Worm (Caenorhabditis elegans) whole organism, young adult: Measurements from ENCODE around the gene D1053.4.

ENCODE experiments used
- C17E4.6 ChIP-seq: fragments of 200-800 bp; sonication (Bioruptor generic); IDR thresholded peaks from 2 replicates; pipeline ENCODE4 v1.3.6; 2022; ENCODE audit warnings: missing genetic modification reagents, missing genetic modification characterization, missing compliant biosample characterization
- D2030.7 ChIP-seq: fragments of 200-800 bp; sonication (Bioruptor generic); IDR thresholded peaks from 2 replicates; pipeline ENCODE4 v1.3.6; 2022; ENCODE audit warnings: missing genetic modification reagents, missing genetic modification characterization, missing compliant biosample characterization
- F22D6.2 ChIP-seq: sonication (generic microtip); optimal IDR thresholded peaks from 2 replicates; lab custom pipeline; 2016; ENCODE audit warnings: mild to moderate bottlenecking, missing genetic modification characterization, missing compliant biosample characterization
- F57C9.4 ChIP-seq: sonication (generic microtip); optimal IDR thresholded peaks from 2 replicates; lab custom pipeline; 2017; ENCODE audit warnings: mild to moderate bottlenecking, missing genetic modification characterization, missing compliant biosample characterization
- Y53G8AR.9 ChIP-seq: fragments of 200-800 bp; sonication (Bioruptor generic); conservative IDR thresholded peaks from 2 replicates; pipeline ENCODE4 v1.3.6; 2022; ENCODE audit warnings: missing genetic modification reagents, missing genetic modification characterization, missing compliant biosample characterization
- Y67H2A.10 ChIP-seq: fragments of 200-800 bp; sonication (Bioruptor generic); conservative IDR thresholded peaks from 2 replicates; pipeline ENCODE4 v1.3.6; 2022; ENCODE audit warnings: missing genetic modification reagents, missing genetic modification characterization, missing compliant biosample characterization
- ZK185.1 ChIP-seq: sonication (generic microtip); optimal IDR thresholded peaks from 2 replicates; lab custom pipeline; 2016; ENCODE audit warnings: mild to moderate bottlenecking, missing genetic modification characterization, missing compliant biosample characterization; ENCODE audit not compliant: poor library complexity, severe bottlenecking
- akir-1 ChIP-seq: fragments of 200-800 bp; sonication (Bioruptor generic); optimal IDR thresholded peaks from 2 replicates; lab custom pipeline; 2018; ENCODE audit warnings: mild to moderate bottlenecking, missing genetic modification characterization, moderate library complexity, missing compliant biosample characterization
- ama-1 ChIP-seq, 3 experiments: fragments of 150-350 bp in 1 of 3; sonication (generic microtip) in 2 of 3; optimal IDR thresholded peaks; 2 replicates each; lab custom pipeline; 2014 to 2018; ENCODE audit warnings: missing biosample characterization in 2 of 3, missing genetic modification characterization in 2 of 3, missing genetic modification reagents in 2 of 3
- attf-5 ChIP-seq: fragments of 200-800 bp; sonication (Bioruptor generic); optimal IDR thresholded peaks from 2 replicates; lab custom pipeline; 2018; ENCODE audit warnings: mild to moderate bottlenecking, missing genetic modification characterization, missing compliant biosample characterization
- bed-1 ChIP-seq: fragments of 200-800 bp; sonication (Bioruptor generic); IDR thresholded peaks from 2 replicates; pipeline ENCODE4 v1.3.6; 2022; ENCODE audit warnings: missing genetic modification reagents, missing genetic modification characterization, missing compliant biosample characterization
- ccch-3 ChIP-seq: fragments of 200-800 bp; sonication (Bioruptor generic); optimal IDR thresholded peaks from 2 replicates; lab custom pipeline; 2018; ENCODE audit warnings: mild to moderate bottlenecking, missing genetic modification characterization, missing compliant biosample characterization
- ceh-100 ChIP-seq: fragments of 200-800 bp; sonication (Bioruptor generic); IDR thresholded peaks from 2 replicates; pipeline ENCODE4 v1.3.6; 2022; ENCODE audit warnings: missing genetic modification reagents, missing genetic modification characterization, missing compliant biosample characterization
- ceh-27 ChIP-seq: fragments of 200-800 bp; sonication (Bioruptor generic); optimal IDR thresholded peaks from 2 replicates; lab custom pipeline; 2018; ENCODE audit warnings: mild to moderate bottlenecking, missing genetic modification characterization, moderate library complexity, missing compliant biosample characterization
- ceh-79 ChIP-seq: sonication (generic microtip); optimal IDR thresholded peaks from 2 replicates; lab custom pipeline; 2017; ENCODE audit warnings: mild to moderate bottlenecking, missing genetic modification characterization, missing compliant biosample characterization
- die-1 ChIP-seq: sonication (generic microtip); optimal IDR thresholded peaks from 2 replicates; lab custom pipeline; 2016; ENCODE audit warnings: missing genotype, mild to moderate bottlenecking, missing genetic modification characterization, missing compliant biosample characterization
- dox-1 ChIP-seq: fragments of 200-800 bp; sonication (Bioruptor generic); IDR thresholded peaks from 2 replicates; pipeline ENCODE4 v1.3.6; 2022; ENCODE audit warnings: missing genetic modification reagents, missing genetic modification characterization, missing compliant biosample characterization
- efl-1 ChIP-seq: fragments of 150-350 bp; optimal IDR thresholded peaks from 2 replicates; lab custom pipeline; 2014; ENCODE audit warnings: missing biosample characterization, missing genetic modification reagents, missing genetic modification characterization
- egl-18 ChIP-seq: fragments of 200-800 bp; sonication (Bioruptor generic); IDR thresholded peaks from 2 replicates; pipeline ENCODE4 v1.3.6; 2022; ENCODE audit warnings: missing genetic modification reagents, missing genetic modification characterization, missing compliant biosample characterization
- egrh-3 ChIP-seq: fragments of 200-800 bp; sonication (Bioruptor generic); IDR thresholded peaks from 2 replicates; pipeline ENCODE4 v1.3.6; 2022; ENCODE audit warnings: missing genetic modification reagents, missing genetic modification characterization, missing compliant biosample characterization
- hrde-1 ChIP-seq: sonication (generic microtip); optimal IDR thresholded peaks from 2 replicates; lab custom pipeline; 2016; ENCODE audit warnings: missing genetic modification characterization, mild to moderate bottlenecking, missing compliant biosample characterization, moderate library complexity, missing genotype, missing genetic modification reagents, borderline replicate concordance
- lin-35 ChIP-seq, 3 experiments: fragments of 150-350 bp in 2 of 3; sonication (generic microtip) in 1 of 3; optimal IDR thresholded peaks; 2 replicates each; lab custom pipeline; 2014 to 2018; ENCODE audit warnings: missing biosample characterization in 3 of 3, missing genetic modification characterization in 3 of 3, missing genetic modification reagents in 3 of 3
- lin-54 ChIP-seq: fragments of 200-800 bp; sonication (Bioruptor generic); optimal IDR thresholded peaks from 2 replicates; lab custom pipeline; 2018; ENCODE audit warnings: mild to moderate bottlenecking, missing genetic modification characterization, missing compliant biosample characterization
- madf-10 ChIP-seq: sonication (generic microtip); optimal IDR thresholded peaks from 2 replicates; lab custom pipeline; 2016; ENCODE audit warnings: mild to moderate bottlenecking, missing genetic modification characterization, missing compliant biosample characterization
- mel-28 ChIP-seq: sonication (generic microtip); optimal IDR thresholded peaks from 2 replicates; lab custom pipeline; 2016; ENCODE audit warnings: borderline replicate concordance, mild to moderate bottlenecking, missing genetic modification characterization, missing compliant biosample characterization
- mes-4 ChIP-seq: sonication (generic microtip); optimal IDR thresholded peaks from 2 replicates; lab custom pipeline; 2016; ENCODE audit warnings: missing genotype, missing genetic modification characterization, missing compliant biosample characterization
- nhr-120 ChIP-seq: fragments of 200-800 bp; sonication (Bioruptor generic); IDR thresholded peaks from 2 replicates; pipeline ENCODE4 v1.3.6; 2022; ENCODE audit warnings: missing genetic modification characterization, missing compliant biosample characterization
- nhr-27 ChIP-seq: fragments of 200-800 bp; sonication (Bioruptor generic); optimal IDR thresholded peaks from 2 replicates; lab custom pipeline; 2018; ENCODE audit warnings: mild to moderate bottlenecking, missing genetic modification characterization, moderate library complexity, missing compliant biosample characterization
- nhr-80 ChIP-seq: sonication (generic microtip); optimal IDR thresholded peaks from 2 replicates; lab custom pipeline; 2016; ENCODE audit warnings: missing genetic modification characterization, missing compliant biosample characterization
- pbrm-1 ChIP-seq: fragments of 200-800 bp; sonication (Bioruptor generic); IDR thresholded peaks from 2 replicates; pipeline ENCODE4 v1.3.6; 2022; ENCODE audit warnings: missing genetic modification reagents, missing genetic modification characterization, missing compliant biosample characterization
- pha-4 ChIP-seq: fragments of 150-350 bp; sonication (generic microtip); optimal IDR thresholded peaks from 2 replicates; lab custom pipeline; 2014; ENCODE audit warnings: missing biosample characterization, missing genetic modification reagents, missing genetic modification characterization
- rpc-1 ChIP-seq, 2 experiments: fragments of 150-350 bp in 1 of 2; sonication (generic microtip) in 1 of 2; optimal IDR thresholded peaks; 2 replicates each; lab custom pipeline; 2014 to 2018; ENCODE audit warnings: missing biosample characterization in 1 of 2, missing genetic modification characterization in 1 of 2, missing genetic modification reagents in 1 of 2, missing genotype in 1 of 2
- snpc-1.1 ChIP-seq: sonication (generic microtip); optimal IDR thresholded peaks from 2 replicates; lab custom pipeline; 2017; ENCODE audit warnings: missing genetic modification characterization, mild to moderate bottlenecking, missing compliant biosample characterization, antibody characterized with exemption, moderate library complexity, missing genotype, missing genetic modification reagents; ENCODE audit not compliant: insufficient read depth
- ztf-26 ChIP-seq: sonication (generic microtip); optimal IDR thresholded peaks from 2 replicates; lab custom pipeline; 2017; ENCODE audit warnings: missing genetic modification characterization, missing compliant biosample characterization

Gene D1053.4

DNA sequence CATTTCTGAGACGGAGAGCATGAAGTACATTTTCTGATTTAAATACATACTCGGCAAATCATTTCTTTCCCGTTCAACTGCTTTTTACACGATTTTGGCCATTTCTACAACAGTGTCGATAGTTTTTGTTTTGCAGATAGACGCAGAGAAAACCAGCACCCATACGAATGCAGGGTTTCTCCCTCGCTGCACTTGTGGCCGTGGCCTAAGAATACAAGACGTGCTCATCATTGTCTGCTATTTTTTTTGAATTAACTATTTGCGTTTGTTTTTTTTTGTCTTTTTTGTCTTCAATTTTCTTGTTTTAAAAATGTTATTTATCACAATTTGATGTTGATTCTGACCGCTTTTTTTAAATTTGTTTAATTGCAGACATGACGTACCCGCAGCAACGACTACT, 30.5 kb downstream of the D1053.4 start, which contains the start of gene smcl-1:
Gene smcl-1 (plus strand): TSS at position 373 of the 400 bp plus-strand sequence.
- TF ChIP-seq ZK185.1 (tag; lab: Kevin White, UChicago) = peak; percentile 55
- no peak for TF ChIP-seq ccch-3 (GFP tag; lab: Kevin White, UChicago)
- peak; percentile 40 for TF ChIP-seq attf-5 (GFP tag; lab: Kevin White, UChicago)
- no peak for TF ChIP-seq ceh-100 (GFP tag; lab: Robert Waterston, UW)
- no peak for TF ChIP-seq madf-10 (tag; lab: Kevin White, UChicago)
- TF ChIP-seq nhr-80 (tag; lab: Kevin White, UChicago) = peak; percentile 51
- peak; percentile 3 for TF ChIP-seq ceh-27

DNA sequence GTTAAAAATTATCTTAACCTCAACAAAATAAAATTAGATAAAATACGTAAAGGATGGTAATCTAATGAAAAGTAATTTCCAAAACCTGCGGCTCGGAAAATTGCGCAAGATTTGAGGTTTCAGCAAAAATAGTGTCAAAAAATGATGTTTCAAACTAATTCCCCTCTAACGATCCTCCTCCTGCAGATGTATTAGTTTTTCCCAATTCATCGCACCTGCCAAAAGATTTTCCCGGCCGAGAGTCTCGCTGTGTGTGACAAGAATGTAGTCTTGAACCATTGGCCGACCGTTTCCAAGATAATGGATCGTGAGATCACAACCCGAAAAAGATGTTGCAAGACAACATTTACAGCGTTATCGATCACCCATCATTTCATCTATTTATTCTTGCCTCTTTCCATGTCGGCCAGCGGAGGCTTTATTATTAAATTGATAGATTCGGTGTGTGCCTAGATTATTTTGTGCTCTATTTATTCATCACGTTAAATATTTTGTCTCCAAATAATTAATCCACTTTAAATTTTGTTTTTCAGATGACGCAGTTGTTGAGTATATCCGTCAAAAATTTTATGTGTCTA, 33.5 kb downstream of the D1053.4 start, which contains the start of the genes C44C10.10 and C44C10.5:
Gene C44C10.10 (plus strand): TSS at position 301 of the 578 bp plus-strand sequence.
Gene C44C10.5 (plus strand): TSS at position 528 of the 578 bp plus-strand sequence.
- TF ChIP-seq Y53G8AR.9 (GFP tag; lab: Robert Waterston, UW) (no peak), rpc-1 (optimal IDR thresholded peaks at IDR 0.05; lab: Kevin White, UChicago) (no peak), rpc-1 (tag; optimal IDR thresholded peaks at IDR 0.05; lab: Kevin White, UChicago) (no peak), mes-4 (tag; lab: Kevin White, UChicago) (no peak), nhr-120 (GFP tag; lab: Robert Waterston, UW) (no peak), egrh-3 (GFP tag; lab: Robert Waterston, UW) (no peak), ceh-79 (tag; lab: Kevin White, UChicago) (no peak), F22D6.2 (tag; lab: Kevin White, UChicago) (no peak), egl-18 (GFP tag; lab: Robert Waterston, UW) (no peak), F57C9.4 (no peak), efl-1 (GFP tag; lab: Kevin White, UChicago) (no peak)

DNA sequence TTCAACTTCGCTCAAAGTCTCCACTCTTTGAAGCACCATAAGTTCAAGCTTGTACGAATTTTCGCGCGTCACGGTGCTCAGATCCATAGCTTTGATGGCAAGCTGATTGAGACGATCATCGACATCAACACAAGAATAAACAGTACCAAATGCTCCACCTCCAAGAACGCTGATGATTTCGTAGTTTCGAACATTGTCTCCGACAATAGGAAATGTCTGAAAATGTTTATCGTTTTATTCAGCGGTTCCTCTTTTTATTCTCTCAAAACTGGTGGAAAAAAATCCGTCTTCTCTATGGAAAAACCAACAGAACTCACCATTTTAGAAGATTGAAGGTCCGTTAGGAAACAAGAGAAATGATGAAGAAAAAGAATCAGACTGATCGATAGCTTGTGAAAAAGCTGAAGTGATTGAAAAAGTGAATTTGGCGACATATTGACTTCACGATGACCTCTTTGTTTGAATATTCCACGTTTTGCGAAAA, 35.7 kb downstream of the D1053.4 start, which contains the start of gene C44C10.7:
Gene C44C10.7 (minus strand): TSS at position 434 of the 484 bp plus-strand sequence.
- TF ChIP-seq lin-54 (GFP tag; lab: Kevin White, UChicago) = no peak
- no peak for TF ChIP-seq ztf-26 (tag; lab: Kevin White, UChicago)
- no peak for TF ChIP-seq lin-35 (GFP tag; optimal IDR thresholded peaks at IDR 0.05; lab: Kevin White, UChicago)
- no peak for TF ChIP-seq dox-1 (GFP tag; lab: Robert Waterston, UW)
- TF ChIP-seq Y67H2A.10 (GFP tag; lab: Robert Waterston, UW) = no peak

DNA sequence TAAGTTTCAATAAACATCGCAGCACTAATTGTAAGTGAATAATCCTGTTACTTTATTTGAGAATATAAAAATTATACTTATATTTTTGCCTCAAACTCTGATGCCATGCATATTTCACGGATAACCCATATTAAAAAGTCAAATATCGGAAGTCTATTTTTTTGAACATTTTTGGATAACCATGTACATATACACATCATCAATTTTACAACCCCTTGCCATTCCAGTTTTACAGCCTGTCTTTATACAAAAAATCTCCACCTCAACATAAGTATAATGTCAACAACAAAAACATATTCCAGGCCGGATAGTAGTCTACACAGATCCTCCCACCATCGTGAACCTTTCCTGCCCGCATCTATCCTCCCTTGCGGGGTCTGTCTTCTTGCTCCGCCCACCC, 39.3 kb downstream of the D1053.4 start, which contains the start of gene hnd-1:
Gene hnd-1 (plus strand): TSS at position 301 of the 400 bp plus-strand sequence.
- TF ChIP-seq F57C9.4 (no peak), nhr-27 (tag; lab: Kevin White, UChicago) (no peak), die-1 (no peak), ama-1 (optimal IDR thresholded peaks at IDR 0.05; lab: Kevin White, UChicago) (no peak), ama-1 (GFP tag; optimal IDR thresholded peaks at IDR 0.05; lab: Kevin White, UChicago) (no peak), snpc-1.1 (tag; lab: Kevin White, UChicago) (no peak), hrde-1 (tag; lab: Kevin White, UChicago) (no peak), mel-28 (tag; lab: Kevin White, UChicago) (no peak), D2030.7 (GFP tag; lab: Robert Waterston, UW) (no peak), pha-4 (no peak), bed-1 (GFP tag; lab: Robert Waterston, UW) (no peak), akir-1 (no peak), C17E4.6 (GFP tag; lab: Robert Waterston, UW) (no peak), pbrm-1 (no peak)
